Fruit fly (Drosophila melanogaster): ENCODE measurements around the gene Ssb-c31a.
A peak's percentile ranks its signal among the peaks of the same experiment; 100 is the strongest.

Ssb-c31a gene

dm6 chr2L:8204996-8205567, 6.1 kb upstream of the Ssb-c31a start, which contains the start of gene SLC5A11 (continued):
- TF ChIP-seq so (GFP tag; IDR thresholded peaks at IDR 0.05) (peak; percentile 99), CG3838 (GFP tag; optimal IDR thresholded peaks at IDR 0.05) (peak; percentile 97), MBD-R2 (GFP tag; IDR thresholded peaks at IDR 0.05) (peak; percentile 63; the same call in 1 of the 2 replicates), CHES-1-like (GFP tag; optimal IDR thresholded peaks at IDR 0.05) (peak; percentile 54), Lhr (GFP tag; optimal IDR thresholded peaks at IDR 0.05) (peak; percentile 67), ERR (GFP tag; optimal IDR thresholded peaks at IDR 0.05) (peak; percentile 97), CG3281 (GFP tag; optimal IDR thresholded peaks at IDR 0.05) (peak; percentile 96)

dm6 chr2L:8205871-8206270, 5.3 kb upstream of the Ssb-c31a start, which contains the start of gene CG8419:
TSS of gene CG8419 (plus strand) at chr2L:8206171.
- TF ChIP-seq D (optimal IDR thresholded peaks at IDR 0.05) (no peak), D (GFP tag; optimal IDR thresholded peaks at IDR 0.05) (no peak), her (GFP tag; optimal IDR thresholded peaks at IDR 0.05) (no peak), Pdp1 (GFP tag; optimal IDR thresholded peaks at IDR 0.05) (peak in 1 of 2 experiments; percentile 24), CG7271 (tag; optimal IDR thresholded peaks at IDR 0.05) (no peak), Trl (optimal IDR thresholded peaks at IDR 0.05) (no peak), Trl (GFP tag; optimal IDR thresholded peaks at IDR 0.05) (no peak), CG1024 (GFP tag; IDR thresholded peaks at IDR 0.05) (no peak), Usf (GFP tag; optimal IDR thresholded peaks at IDR 0.05) (no peak), Lim3 (GFP tag; IDR thresholded peaks at IDR 0.05) (0 out of 2 replicates have a peak, but pooled peaks have one; percentile 10), gsb (GFP tag; IDR thresholded peaks at IDR 0.05) (no peak), Rfx (GFP tag; IDR thresholded peaks at IDR 0.05) (no peak), tx (GFP tag; optimal IDR thresholded peaks at IDR 0.05) (no peak)

- TF ChIP-seq Hr3 (GFP tag; optimal IDR thresholded peaks at IDR 0.05) (no peak), prd (optimal IDR thresholded peaks at IDR 0.05) (no peak), prd (GFP tag; IDR thresholded peaks at IDR 0.05) (no peak), twi (tag; optimal IDR thresholded peaks at IDR 0.05) (peak; percentile 95), CG15479 (GFP tag; optimal IDR thresholded peaks at IDR 0.05) (peak; percentile 21)
These were observed 1.8 kb upstream of the Ssb-c31a start for dm6 chr2L:8209362-8209761.

- peak; percentile 19 for TF ChIP-seq D (optimal IDR thresholded peaks at IDR 0.05)
- no peak for TF ChIP-seq D (GFP tag; optimal IDR thresholded peaks at IDR 0.05)
- no peak for TF ChIP-seq slou (GFP tag; optimal IDR thresholded peaks at IDR 0.05)
- TF ChIP-seq zfh1 (GFP tag; IDR thresholded peaks at IDR 0.05) = 0 out of 3 replicates have a peak, but pooled peaks have one; percentile 11
- no peak for TF ChIP-seq z (GFP tag; IDR thresholded peaks at IDR 0.05)
- no peak for TF ChIP-seq Mad (GFP tag; optimal IDR thresholded peaks at IDR 0.05)
- TF ChIP-seq CTCF (GFP tag; optimal IDR thresholded peaks at IDR 0.05) = peak; percentile 66
- TF ChIP-seq CG7928 (GFP tag; optimal IDR thresholded peaks at IDR 0.05) = no peak
- TF ChIP-seq CG32532 (GFP tag; IDR thresholded peaks at IDR 0.05) = no peak
- no peak for TF ChIP-seq CG9609 (GFP tag; optimal IDR thresholded peaks at IDR 0.05)
- no peak for TF ChIP-seq amos (GFP tag; IDR thresholded peaks at IDR 0.05; ENCODE audit: partially characterized antibody)
- TF ChIP-seq Nf-YA (GFP tag; IDR thresholded peaks at IDR 0.05) = 0 out of 2 replicates have a peak, but pooled peaks have one; percentile 2
- TF ChIP-seq emc (GFP tag; optimal IDR thresholded peaks at IDR 0.05) = no peak
- TF ChIP-seq Max (GFP tag; optimal IDR thresholded peaks at IDR 0.05) = no peak
These were observed 679 bp upstream of the Ssb-c31a start for dm6 chr2L:8210468-8210867.

All from whole organism, embryonic.